Fruit fly (Drosophila melanogaster) Kc167 (cell line): Measurements from ENCODE around the gene CG3430.

Experiments used
- Myc ChIP-seq: fragments of >200 bp; optimal IDR thresholded peaks from 2 replicates; lab custom pipeline; 2017; ENCODE audit warnings: missing external identifiers
- Sin3A ChIP-seq: fragments of >200 bp; optimal IDR thresholded peaks from 2 replicates; lab custom pipeline; 2018; ENCODE audit warnings: missing external identifiers
- h ChIP-seq: fragments of >200 bp; optimal IDR thresholded peaks from 3 replicates; lab custom pipeline; 2018; ENCODE audit warnings: missing external identifiers
- insv ChIP-seq: fragments of >200 bp; optimal IDR thresholded peaks from 3 replicates; lab custom pipeline; 2018; ENCODE audit warnings: missing external identifiers
- psq ChIP-seq: fragments of >200 bp; optimal IDR thresholded peaks from 2 replicates; lab custom pipeline; 2017; ENCODE audit warnings: missing external identifiers

dm6 chr2L:6939698-6940097 lies 17.1 kb upstream of the CG3430 start:
- TF ChIP-seq psq (lab: Kevin White, UChicago), result no peak
- TF ChIP-seq Sin3A (lab: Kevin White, UChicago), result no peak
- TF ChIP-seq Myc (lab: Kevin White, UChicago), result no peak
- no peak for TF ChIP-seq insv (lab: Kevin White, UChicago)
- no peak for TF ChIP-seq h (lab: Kevin White, UChicago)
